Fruit fly (Drosophila melanogaster): ENCODE data around the gene Sod1.
A peak's percentile ranks its signal among the peaks of the same experiment; 100 is the strongest.

Gene Sod1

dm6 chr3L:11064689-11065088 lies 48.9 kb downstream of the Sod1 start, which contains the start of the genes CG32075, CG45101 and SuUR (continued):
- TF ChIP-seq fd96Cb (tag; optimal IDR thresholded peaks at IDR 0.05) (peak; percentile 83), CG8765 (GFP tag; IDR thresholded peaks at IDR 0.05) (peak; percentile 75), CG34224 (GFP tag; IDR thresholded peaks at IDR 0.05; ENCODE audit: partially characterized antibody) (no peak), CG10462 (GFP tag; optimal IDR thresholded peaks at IDR 0.05) (peak; percentile 76), CG15601 (tag; optimal IDR thresholded peaks at IDR 0.05) (peak; percentile 77), CG11093 (GFP tag; IDR thresholded peaks at IDR 0.05) (peak; percentile 73; the same call in 2 of the 3 replicates), CG17361 (GFP tag; IDR thresholded peaks at IDR 0.05) (peak; percentile 87), grn (GFP tag; optimal IDR thresholded peaks at IDR 0.05) (peak; percentile 24), CG12942 (GFP tag; optimal IDR thresholded peaks at IDR 0.05) (peak; percentile 94), Ptx1 (GFP tag; IDR thresholded peaks at IDR 0.05) (peak; percentile 94), zfh2 (GFP tag; optimal IDR thresholded peaks at IDR 0.05) (peak; percentile 94), crp (GFP tag; optimal IDR thresholded peaks at IDR 0.05) (peak; percentile 97 to 99), CG6654 (GFP tag; optimal IDR thresholded peaks at IDR 0.05) (no peak), Asciz (GFP tag; optimal IDR thresholded peaks at IDR 0.05) (peak; percentile 62), CG17568 (GFP tag; optimal IDR thresholded peaks at IDR 0.05) (no peak), HmgD (GFP tag; optimal IDR thresholded peaks at IDR 0.05) (peak; percentile 73), CG2129 (GFP tag; IDR thresholded peaks at IDR 0.05; ENCODE audit: partially characterized antibody) (no peak), CG10366 (GFP tag; IDR thresholded peaks at IDR 0.05) (peak; percentile 89), Side (GFP tag; optimal IDR thresholded peaks at IDR 0.05) (peak; percentile 86), otp (GFP tag; IDR thresholded peaks at IDR 0.05) (peak; percentile 78; the same call in 2 of the 3 replicates), CG3995 (GFP tag; optimal IDR thresholded peaks at IDR 0.05) (peak; percentile 76), jigr1 (GFP tag; IDR thresholded peaks at IDR 0.05) (peak; percentile 51; the same call in 1 of the 3 replicates), CG31365 (tag; optimal IDR thresholded peaks at IDR 0.05) (no peak), CG2678 (tag; optimal IDR thresholded peaks at IDR 0.05) (peak; percentile 87), lola (GFP tag; optimal IDR thresholded peaks at IDR 0.05) (peak in 1 of 3 experiments; percentile 86), peb (GFP tag; IDR thresholded peaks at IDR 0.05) (peak; percentile 87), pita (GFP tag; optimal IDR thresholded peaks at IDR 0.05) (no peak), cad (GFP tag; optimal IDR thresholded peaks at IDR 0.05) (no peak), shn (GFP tag; optimal IDR thresholded peaks at IDR 0.05) (peak; percentile 92), CG18764 (GFP tag; optimal IDR thresholded peaks at IDR 0.05) (peak; percentile 83), hbn (GFP tag; IDR thresholded peaks at IDR 0.05; ENCODE audit: partially characterized antibody) (no peak), CG17829 (tag; optimal IDR thresholded peaks at IDR 0.05) (peak; percentile 88), CG3065 (GFP tag; optimal IDR thresholded peaks at IDR 0.05) (peak; percentile 83), CG17328 (GFP tag; IDR thresholded peaks at IDR 0.05) (peak; percentile 89), Fer1 (GFP tag; optimal IDR thresholded peaks at IDR 0.05) (peak; percentile 77), abd-A (tag; optimal IDR thresholded peaks at IDR 0.05) (no peak), sqz (GFP tag; optimal IDR thresholded peaks at IDR 0.05) (peak; percentile 18), CG15479 (GFP tag; optimal IDR thresholded peaks at IDR 0.05) (no peak), Doc2 (GFP tag; IDR thresholded peaks at IDR 0.05) (0 out of 2 replicates have a peak, but pooled peaks have one; percentile 28), CG9876 (GFP tag; optimal IDR thresholded peaks at IDR 0.05) (peak; percentile 85), B-H2 (GFP tag; optimal IDR thresholded peaks at IDR 0.05) (peak; percentile 86), CG3163 (GFP tag; optimal IDR thresholded peaks at IDR 0.05) (peak; percentile 71), zen2 (GFP tag; IDR thresholded peaks at IDR 0.05; ENCODE audit: partially characterized antibody) (no peak), luna (GFP tag; optimal IDR thresholded peaks at IDR 0.05) (peak; percentile 88), lmd (GFP tag; IDR thresholded peaks at IDR 0.05) (peak; percentile 88), CG6175 (GFP tag; IDR thresholded peaks at IDR 0.05) (peak; percentile 66; the same call in 1 of the 3 replicates), CG14050 (GFP tag; IDR thresholded peaks at IDR 0.05) (peak; percentile 72; the same call in 2 of the 3 replicates), Dfd (GFP tag; optimal IDR thresholded peaks at IDR 0.05) (no peak), CG18476 (GFP tag; optimal IDR thresholded peaks at IDR 0.05) (peak; percentile 82), Scr (GFP tag; IDR thresholded peaks at IDR 0.05; ENCODE audit: partially characterized antibody) (no peak)

All from whole organism, embryonic.